Worm (Caenorhabditis elegans) whole organism, early embryonic: ENCODE data around the gene pho-8.

Source experiments
- B0310.2 ChIP-seq: sonication (generic microtip); optimal IDR thresholded peaks from 2 replicates; lab custom pipeline; 2016; ENCODE audit warnings: mild to moderate bottlenecking, missing genetic modification characterization, missing compliant biosample characterization
- ama-1 ChIP-seq: fragments of 150-350 bp; optimal IDR thresholded peaks from 2 replicates; lab custom pipeline; 2014
- scrt-1 ChIP-seq: fragments of 200-800 bp; sonication (Bioruptor generic); IDR thresholded peaks from 2 replicates; pipeline ENCODE4 v1.3.6; 2022; ENCODE audit warnings: missing genetic modification characterization, missing compliant biosample characterization
- tbx-11 ChIP-seq: fragments of 200-800 bp; sonication (Bioruptor generic); IDR thresholded peaks from 2 replicates; pipeline ENCODE4 v1.3.6; 2022; ENCODE audit warnings: missing genetic modification characterization, missing compliant biosample characterization

ce11 chrV:11799252-11799822 lies 34.1 kb upstream of the pho-8 start:
- no peak for TF ChIP-seq B0310.2 (tag; lab: Kevin White, UChicago)
- TF ChIP-seq ama-1 (lab: Kevin White, UChicago), result no peak
- TF ChIP-seq scrt-1 (GFP tag; lab: Robert Waterston, UW), result no peak
- TF ChIP-seq tbx-11, result no peak
